Worm (Caenorhabditis elegans) whole organism, late embryonic: ENCODE data around the gene C56C10.4.

ENCODE experiments used
- C08G9.2 ChIP-seq: sonication (generic microtip); optimal IDR thresholded peaks from 2 replicates; lab custom pipeline; 2016; ENCODE audit warnings: mild to moderate bottlenecking, missing genetic modification characterization, moderate library complexity, missing compliant biosample characterization
- K02D7.2 ChIP-seq: sonication (generic microtip); optimal IDR thresholded peaks from 2 replicates; lab custom pipeline; 2017; ENCODE audit warnings: mild to moderate bottlenecking, missing genetic modification characterization, missing compliant biosample characterization
- K09A11.1 ChIP-seq: sonication (generic microtip); optimal IDR thresholded peaks from 2 replicates; lab custom pipeline; 2017; ENCODE audit warnings: antibody characterized with exemption, mild to moderate bottlenecking, missing genetic modification characterization, missing compliant biosample characterization; ENCODE audit not compliant: insufficient read depth
- T23F11.4 ChIP-seq: fragments of 200-800 bp; sonication (Bioruptor generic); optimal IDR thresholded peaks from 2 replicates; lab custom pipeline; 2018; ENCODE audit warnings: mild to moderate bottlenecking, missing genetic modification characterization, missing compliant biosample characterization
- Y22D7AL.16 ChIP-seq: sonication (generic microtip); optimal IDR thresholded peaks from 2 replicates; lab custom pipeline; 2016; ENCODE audit warnings: missing genetic modification characterization, missing compliant biosample characterization
- ama-1 ChIP-seq: fragments of 150-350 bp; optimal IDR thresholded peaks from 2 replicates; lab custom pipeline; 2014
- ceh-14 ChIP-seq: sonication (generic microtip); optimal IDR thresholded peaks from 2 replicates; lab custom pipeline; 2016; ENCODE audit warnings: missing genotype, missing genetic modification characterization, missing compliant biosample characterization
- ceh-19 ChIP-seq: fragments of 200-800 bp; sonication (Bioruptor generic); optimal IDR thresholded peaks from 2 replicates; lab custom pipeline; 2018; ENCODE audit warnings: mild to moderate bottlenecking, missing genetic modification characterization, missing compliant biosample characterization
- ceh-2 ChIP-seq: sonication (generic microtip); optimal IDR thresholded peaks from 2 replicates; lab custom pipeline; 2016; ENCODE audit warnings: missing genotype, missing genetic modification characterization, missing compliant biosample characterization
- ceh-30 ChIP-seq: fragments of 150-350 bp; optimal IDR thresholded peaks from 2 replicates; lab custom pipeline; 2014; ENCODE audit warnings: missing biosample characterization, missing genetic modification characterization
- ceh-31 ChIP-seq: sonication (generic microtip); optimal IDR thresholded peaks from 2 replicates; lab custom pipeline; 2016; ENCODE audit warnings: missing genetic modification characterization, missing compliant biosample characterization
- ceh-45 ChIP-seq: fragments of 200-800 bp; sonication (Bioruptor generic); IDR thresholded peaks from 2 replicates; pipeline ENCODE4 v1.3.6; 2022; ENCODE audit warnings: missing genetic modification reagents, missing genetic modification characterization, missing compliant biosample characterization
- ceh-9 ChIP-seq: sonication (generic microtip); optimal IDR thresholded peaks from 2 replicates; lab custom pipeline; 2016; ENCODE audit warnings: mild to moderate bottlenecking, missing genetic modification characterization, inconsistent platforms, missing compliant biosample characterization
- che-1 ChIP-seq: sonication (generic microtip); optimal IDR thresholded peaks from 2 replicates; lab custom pipeline; 2016; ENCODE audit warnings: mild to moderate bottlenecking, missing genetic modification characterization, missing compliant biosample characterization
- dmd-4 ChIP-seq: sonication (generic microtip); optimal IDR thresholded peaks from 2 replicates; lab custom pipeline; 2016; ENCODE audit warnings: borderline replicate concordance, missing genetic modification characterization, missing compliant biosample characterization
- ets-4 ChIP-seq: sonication (generic microtip); optimal IDR thresholded peaks from 2 replicates; lab custom pipeline; 2016; ENCODE audit warnings: missing genetic modification characterization, missing compliant biosample characterization
- eyg-1 ChIP-seq: sonication (generic microtip); optimal IDR thresholded peaks from 2 replicates; lab custom pipeline; 2016; ENCODE audit warnings: missing genotype, missing genetic modification characterization, missing compliant biosample characterization
- fax-1 ChIP-seq: sonication (generic microtip); optimal IDR thresholded peaks from 2 replicates; lab custom pipeline; 2016; ENCODE audit warnings: missing genotype, missing genetic modification characterization, missing compliant biosample characterization
- fkh-6 ChIP-seq: sonication (generic microtip); optimal IDR thresholded peaks from 2 replicates; lab custom pipeline; 2016; ENCODE audit warnings: missing genetic modification characterization, missing compliant biosample characterization
- gmeb-2 ChIP-seq: sonication (generic microtip); optimal IDR thresholded peaks from 2 replicates; lab custom pipeline; 2016; ENCODE audit warnings: missing genetic modification characterization, inconsistent platforms, missing compliant biosample characterization
- hlh-13 ChIP-seq: fragments of 200-800 bp; sonication (Bioruptor generic); optimal IDR thresholded peaks from 2 replicates; lab custom pipeline; 2018; ENCODE audit warnings: mild to moderate bottlenecking, missing genetic modification characterization, missing compliant biosample characterization
- hlh-6 ChIP-seq: sonication (generic microtip); optimal IDR thresholded peaks from 2 replicates; lab custom pipeline; 2016; ENCODE audit warnings: missing genotype, missing genetic modification characterization, missing compliant biosample characterization
- hlh-8 ChIP-seq: sonication (generic microtip); optimal IDR thresholded peaks from 2 replicates; lab custom pipeline; 2016; ENCODE audit warnings: missing genotype, missing genetic modification characterization, missing compliant biosample characterization
- lim-6 ChIP-seq: sonication (generic microtip); optimal IDR thresholded peaks from 2 replicates; lab custom pipeline; 2016; ENCODE audit warnings: missing genetic modification characterization, missing compliant biosample characterization
- lin-11 ChIP-seq: fragments of 200-800 bp; sonication (Bioruptor generic); optimal IDR thresholded peaks from 2 replicates; lab custom pipeline; 2018; ENCODE audit warnings: mild to moderate bottlenecking, missing genetic modification characterization, missing compliant biosample characterization
- madf-2 ChIP-seq: sonication (generic microtip); optimal IDR thresholded peaks from 2 replicates; lab custom pipeline; 2017; ENCODE audit warnings: missing genetic modification characterization, missing compliant biosample characterization
- mec-3 ChIP-seq: sonication (generic microtip); optimal IDR thresholded peaks from 2 replicates; lab custom pipeline; 2016; ENCODE audit warnings: borderline replicate concordance, missing genetic modification characterization, missing compliant biosample characterization
- nfya-1 ChIP-seq: sonication (generic microtip); optimal IDR thresholded peaks from 2 replicates; lab custom pipeline; 2017; ENCODE audit warnings: missing genetic modification characterization, mild to moderate bottlenecking, missing compliant biosample characterization, antibody characterized with exemption, moderate library complexity
- pag-3 ChIP-seq: sonication (generic microtip); optimal IDR thresholded peaks from 2 replicates; lab custom pipeline; 2016; ENCODE audit warnings: missing compliant biosample characterization, missing genetic modification characterization, borderline replicate concordance
- pqm-1 ChIP-seq: sonication (generic microtip); optimal IDR thresholded peaks from 2 replicates; lab custom pipeline; 2016; ENCODE audit warnings: missing genetic modification characterization, missing compliant biosample characterization
- pros-1 ChIP-seq: fragments of 150-350 bp; optimal IDR thresholded peaks from 2 replicates; lab custom pipeline; 2014; ENCODE audit warnings: missing biosample characterization, missing genetic modification reagents, missing genetic modification characterization
- rnt-1 ChIP-seq: sonication (generic microtip); optimal IDR thresholded peaks from 2 replicates; lab custom pipeline; 2016; ENCODE audit warnings: missing genetic modification characterization, missing compliant biosample characterization
- sdc-2 ChIP-seq: sonication (generic microtip); optimal IDR thresholded peaks from 2 replicates; lab custom pipeline; 2016; ENCODE audit warnings: missing genotype, missing genetic modification characterization, missing compliant biosample characterization
- tbx-7 ChIP-seq: sonication (generic microtip); optimal IDR thresholded peaks from 2 replicates; lab custom pipeline; 2016; ENCODE audit warnings: missing genotype, missing genetic modification characterization, missing compliant biosample characterization
- unc-42 ChIP-seq: sonication (generic microtip); optimal IDR thresholded peaks from 2 replicates; lab custom pipeline; 2016; ENCODE audit warnings: missing genotype, missing genetic modification characterization, missing compliant biosample characterization
- unc-86 ChIP-seq: sonication (generic microtip); optimal IDR thresholded peaks from 2 replicates; lab custom pipeline; 2016; ENCODE audit warnings: missing genetic modification characterization, missing compliant biosample characterization
- zip-5 ChIP-seq: sonication (generic microtip); optimal IDR thresholded peaks from 2 replicates; lab custom pipeline; 2016; ENCODE audit warnings: missing genetic modification characterization, missing compliant biosample characterization
- ztf-16 ChIP-seq: sonication (generic microtip); optimal IDR thresholded peaks from 2 replicates; lab custom pipeline; 2017; ENCODE audit warnings: missing genetic modification characterization, missing compliant biosample characterization

The C56C10.4 gene

ce11 chrII:6615232-6616029 lies 32.6 kb downstream of the C56C10.4 start:
- TF ChIP-seq nfya-1 (tag; lab: Kevin White, UChicago) = no peak
- no peak for TF ChIP-seq rnt-1 (tag; lab: Kevin White, UChicago)
- no peak for TF ChIP-seq ama-1 (lab: Kevin White, UChicago)
- no peak for TF ChIP-seq ceh-31 (tag; lab: Kevin White, UChicago)
- no peak for TF ChIP-seq K09A11.1 (tag; lab: Kevin White, UChicago)
- no peak for TF ChIP-seq K02D7.2 (tag; lab: Kevin White, UChicago)
- TF ChIP-seq pqm-1 (tag; lab: Kevin White, UChicago) = no peak
- no peak for TF ChIP-seq gmeb-2 (tag; lab: Kevin White, UChicago)
- no peak for TF ChIP-seq pros-1 (tag; lab: Kevin White, UChicago)
- no peak for TF ChIP-seq fax-1
- no peak for TF ChIP-seq ceh-19
- TF ChIP-seq ceh-2 (tag; lab: Kevin White, UChicago) = no peak
- TF ChIP-seq T23F11.4 (GFP tag; lab: Kevin White, UChicago) = no peak
- no peak for TF ChIP-seq Y22D7AL.16 (tag; lab: Kevin White, UChicago)
- TF ChIP-seq madf-2 (tag; lab: Kevin White, UChicago) = no peak
- no peak for TF ChIP-seq lim-6 (tag; lab: Kevin White, UChicago)
- TF ChIP-seq che-1 = no peak

DNA sequence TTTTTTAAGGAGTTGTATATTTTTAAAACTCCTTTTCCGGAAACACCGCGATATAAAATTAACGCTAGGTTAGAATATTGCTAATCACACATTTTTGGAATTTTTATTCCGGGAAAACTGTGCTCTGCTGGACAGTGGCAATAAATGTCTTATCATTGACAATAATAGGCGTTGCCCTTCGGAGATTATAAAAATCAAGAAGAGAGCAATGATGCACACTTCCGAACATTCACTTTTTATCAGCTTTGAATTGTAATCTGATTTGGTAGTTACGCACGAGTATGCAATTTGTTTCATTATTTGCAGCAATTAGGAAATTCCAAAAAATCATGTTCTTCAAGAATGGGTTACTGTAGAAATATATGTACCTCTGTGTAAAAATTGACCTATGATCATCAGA lies 33.3 kb downstream of the C56C10.4 start:
- no peak for TF ChIP-seq nfya-1 (tag; lab: Kevin White, UChicago)
- no peak for TF ChIP-seq C08G9.2 (tag; lab: Kevin White, UChicago)
- TF ChIP-seq ceh-14 (tag; lab: Kevin White, UChicago) = no peak
- TF ChIP-seq rnt-1 (tag; lab: Kevin White, UChicago) = no peak
- TF ChIP-seq zip-5 (tag; lab: Kevin White, UChicago) = no peak
- no peak for TF ChIP-seq Y22D7AL.16 (tag; lab: Kevin White, UChicago)
- no peak for TF ChIP-seq tbx-7 (tag; lab: Kevin White, UChicago)
- no peak for TF ChIP-seq lin-11 (tag; lab: Kevin White, UChicago)
- no peak for TF ChIP-seq unc-86 (tag; lab: Kevin White, UChicago)
- no peak for TF ChIP-seq unc-42 (tag; lab: Kevin White, UChicago)
- no peak for TF ChIP-seq lim-6 (tag; lab: Kevin White, UChicago)
- TF ChIP-seq ceh-31 (tag; lab: Kevin White, UChicago) = no peak
- no peak for TF ChIP-seq eyg-1 (tag; lab: Kevin White, UChicago)
- no peak for TF ChIP-seq ets-4

ce11 chrII:6616770-6617169 lies 33.9 kb downstream of the C56C10.4 start, which contains the start of gene klf-3:
Gene klf-3, plus strand, starts transcription at chrII:6616878.
- TF ChIP-seq nfya-1 (tag; lab: Kevin White, UChicago) = no peak
- no peak for TF ChIP-seq K02D7.2 (tag; lab: Kevin White, UChicago)
- no peak for TF ChIP-seq ceh-30
- no peak for TF ChIP-seq lim-6 (tag; lab: Kevin White, UChicago)
- TF ChIP-seq ets-4 = no peak
- TF ChIP-seq dmd-4 = no peak
- TF ChIP-seq eyg-1 (tag; lab: Kevin White, UChicago) = no peak
- no peak for TF ChIP-seq K09A11.1 (tag; lab: Kevin White, UChicago)

- TF ChIP-seq ets-4 (no peak), che-1 (no peak), zip-5 (tag; lab: Kevin White, UChicago) (no peak), T23F11.4 (GFP tag; lab: Kevin White, UChicago) (no peak), fkh-6 (tag; lab: Kevin White, UChicago) (no peak), hlh-6 (tag; lab: Kevin White, UChicago) (no peak), K02D7.2 (tag; lab: Kevin White, UChicago) (no peak), K09A11.1 (tag; lab: Kevin White, UChicago) (no peak)
Observed at ce11 chrII:6619007-6619406, 36.1 kb downstream of the C56C10.4 start.

ce11 chrII:6621886-6622285 lies 39.0 kb downstream of the C56C10.4 start, which contains the start of gene F54H5.3:
Gene F54H5.3, plus strand, starts transcription at chrII:6622186.
- TF ChIP-seq mec-3 (tag; lab: Kevin White, UChicago) (no peak), che-1 (no peak), fkh-6 (tag; lab: Kevin White, UChicago) (no peak), lim-6 (tag; lab: Kevin White, UChicago) (no peak), hlh-8 (tag; lab: Kevin White, UChicago) (no peak), pag-3 (tag; lab: Kevin White, UChicago) (no peak), eyg-1 (tag; lab: Kevin White, UChicago) (no peak), sdc-2 (no peak), ceh-45 (GFP tag; lab: Robert Waterston, UW) (no peak), dmd-4 (no peak), ztf-16 (tag; lab: Kevin White, UChicago) (no peak), hlh-13 (GFP tag; lab: Kevin White, UChicago) (no peak), ceh-9 (tag; lab: Kevin White, UChicago) (no peak)
